Fruit fly (Drosophila melanogaster): ENCODE results near the gene Gal.

Gene Gal

DNA sequence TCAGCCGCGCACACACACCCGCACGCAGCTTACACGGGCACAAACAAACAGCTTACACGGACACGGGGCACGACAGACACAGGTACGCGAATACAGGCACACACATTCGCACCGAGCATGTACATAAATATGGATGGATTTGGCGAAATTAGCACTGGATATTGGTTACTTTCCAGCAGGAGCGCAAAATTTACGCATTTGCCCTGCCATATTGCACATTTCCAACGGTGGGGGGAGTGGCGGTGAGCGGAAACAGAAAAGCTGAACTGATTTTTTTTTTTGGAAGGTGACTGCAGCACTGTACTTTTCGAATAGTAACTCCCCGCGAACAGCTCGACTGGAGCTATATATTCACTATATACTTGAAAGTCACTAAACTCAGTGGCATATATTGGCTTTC is 8.2 kb downstream of the Gal start:
- TF ChIP-seq Eip78C (GFP tag) = no peak
- TF ChIP-seq CG15336 (GFP tag; IDR thresholded peaks at IDR 0.05) = peak; percentile 11; the same call in 1 of the 2 replicates

DNA sequence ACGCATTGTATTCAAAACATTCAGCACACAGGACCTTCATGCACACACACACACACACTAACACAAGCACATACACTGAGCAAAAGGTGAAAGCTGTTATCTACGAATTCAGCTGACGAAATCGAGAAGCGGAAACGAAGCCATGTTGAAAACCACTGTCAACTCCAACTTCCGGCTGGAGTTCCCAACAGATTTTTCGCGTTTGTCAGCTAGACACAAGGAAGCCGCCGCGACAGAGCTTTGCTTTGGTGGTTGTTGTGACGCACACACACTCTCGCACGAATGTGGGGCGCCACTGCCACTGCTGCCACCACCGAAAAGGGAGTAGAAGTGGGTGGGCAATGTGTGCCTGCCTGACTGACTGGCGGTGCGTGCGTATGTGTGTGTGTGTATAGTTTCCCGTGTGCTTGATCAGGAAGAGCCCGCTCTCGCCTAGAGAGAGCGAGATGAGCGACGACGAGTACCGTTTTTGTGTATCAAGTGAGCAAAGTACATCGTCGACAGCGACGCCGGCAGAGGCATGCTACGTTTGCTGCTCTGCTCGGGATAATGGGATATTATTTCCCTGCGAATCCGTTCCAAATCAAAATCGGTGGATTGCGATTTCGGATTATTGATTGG is 8.9 kb downstream of the Gal start:
- no peak for TF ChIP-seq pdm3 (GFP tag; optimal IDR thresholded peaks at IDR 0.05)
- no peak for TF ChIP-seq dac (GFP tag; optimal IDR thresholded peaks at IDR 0.05)
- TF ChIP-seq CG3032 (tag; optimal IDR thresholded peaks at IDR 0.05) = no peak
- peak; percentile 29 for TF ChIP-seq CG34406 (GFP tag; optimal IDR thresholded peaks at IDR 0.05)
- no peak for TF ChIP-seq svp (GFP tag)
- peak; percentile 45 for TF ChIP-seq esn (GFP tag; optimal IDR thresholded peaks at IDR 0.05)
- no peak for TF ChIP-seq CG32006 (GFP tag; optimal IDR thresholded peaks at IDR 0.05)
- peak in 1 of 2 experiments; percentile 8 for TF ChIP-seq salr (GFP tag; optimal IDR thresholded peaks at IDR 0.05)
- no peak for TF ChIP-seq lz (GFP tag; optimal IDR thresholded peaks at IDR 0.05)
- peak; percentile 22 for TF ChIP-seq CG6276 (GFP tag; optimal IDR thresholded peaks at IDR 0.05)
- TF ChIP-seq CG10669 (GFP tag; optimal IDR thresholded peaks at IDR 0.05) = peak; percentile 39
- TF ChIP-seq Hr4 (GFP tag; optimal IDR thresholded peaks at IDR 0.05) = no peak
- peak; percentile 71 for TF ChIP-seq Eip78C (GFP tag)
- TF ChIP-seq CG11762 (GFP tag; optimal IDR thresholded peaks at IDR 0.05; ENCODE audit: insufficient read depth) = no peak
- no peak for TF ChIP-seq Gug (GFP tag; IDR thresholded peaks at IDR 0.05)
- TF ChIP-seq CG6163 (GFP tag; IDR thresholded peaks at IDR 0.05) = 0 out of 3 replicates have a peak, but pooled peaks have one; percentile 50
- peak; percentile 55 for TF ChIP-seq spab (GFP tag; optimal IDR thresholded peaks at IDR 0.05)
- TF ChIP-seq OdsH (GFP tag; optimal IDR thresholded peaks at IDR 0.05) = no peak
- TF ChIP-seq Hr38 (GFP tag; optimal IDR thresholded peaks at IDR 0.05) = no peak
- TF ChIP-seq Lpt (GFP tag; optimal IDR thresholded peaks at IDR 0.05) = no peak
- TF ChIP-seq cyc (GFP tag; optimal IDR thresholded peaks at IDR 0.05) = no peak
- no peak for TF ChIP-seq dsx (GFP tag; optimal IDR thresholded peaks at IDR 0.05; ENCODE audit: poor library complexity, severe bottlenecking)
- TF ChIP-seq Ets21C (GFP tag; optimal IDR thresholded peaks at IDR 0.05) = no peak
- no peak for TF ChIP-seq CG3919 (GFP tag; optimal IDR thresholded peaks at IDR 0.05)
- no peak for TF ChIP-seq Sox14 (GFP tag; optimal IDR thresholded peaks at IDR 0.05)
- TF ChIP-seq Eip75B (GFP tag; optimal IDR thresholded peaks at IDR 0.05) = no peak
- TF ChIP-seq fd85E (GFP tag; optimal IDR thresholded peaks at IDR 0.05) = no peak
- TF ChIP-seq CG11294 (GFP tag; IDR thresholded peaks at IDR 0.05) = no peak
- peak; percentile 30 to 78 for TF ChIP-seq ss (GFP tag; optimal IDR thresholded peaks at IDR 0.05)
- no peak for TF ChIP-seq CG31627 (GFP tag; optimal IDR thresholded peaks at IDR 0.05)
- no peak for TF ChIP-seq CG4318 (GFP tag; optimal IDR thresholded peaks at IDR 0.05)
- TF ChIP-seq Sox15 (GFP tag; optimal IDR thresholded peaks at IDR 0.05) = no peak
- no peak for TF ChIP-seq eg (GFP tag; IDR thresholded peaks at IDR 0.05)
- no peak for TF ChIP-seq Hr39 (GFP tag; optimal IDR thresholded peaks at IDR 0.05)
- peak; percentile 72 for TF ChIP-seq achi (GFP tag; optimal IDR thresholded peaks at IDR 0.05)
- TF ChIP-seq Eip93F (GFP tag; optimal IDR thresholded peaks at IDR 0.05) = no peak
- peak; percentile 35; the same call in 1 of the 3 replicates for TF ChIP-seq CG8119 (GFP tag; IDR thresholded peaks at IDR 0.05)
- no peak for TF ChIP-seq Smox (GFP tag; optimal IDR thresholded peaks at IDR 0.05)
- no peak for TF ChIP-seq vri (GFP tag; optimal IDR thresholded peaks at IDR 0.05)
- TF ChIP-seq CG8319 (GFP tag; optimal IDR thresholded peaks at IDR 0.05) = peak; percentile 12
- TF ChIP-seq CG7368 (GFP tag; optimal IDR thresholded peaks at IDR 0.05) = peak; percentile 12
- peak; percentile 60 for TF ChIP-seq CG6808 (GFP tag; optimal IDR thresholded peaks at IDR 0.05)
- TF ChIP-seq topi (GFP tag; optimal IDR thresholded peaks at IDR 0.05) = no peak
- no peak for TF ChIP-seq Met (GFP tag; optimal IDR thresholded peaks at IDR 0.05)
- TF ChIP-seq fkh (GFP tag; optimal IDR thresholded peaks at IDR 0.05) = no peak
- peak; percentile 37 for TF ChIP-seq CG1621 (tag; optimal IDR thresholded peaks at IDR 0.05)
- TF ChIP-seq Blimp-1 (GFP tag; optimal IDR thresholded peaks at IDR 0.05) = peak; percentile 50
- TF ChIP-seq CG10631 (GFP tag; optimal IDR thresholded peaks at IDR 0.05) = no peak
- TF ChIP-seq fd59A (GFP tag; optimal IDR thresholded peaks at IDR 0.05) = peak; percentile 16
